Worm (Caenorhabditis elegans) whole organism, L2 larva: ENCODE data around the gene tftc-5.

Source experiments
- R02D3.7 ChIP-seq: fragments of 150-350 bp; optimal IDR thresholded peaks from 2 replicates; lab custom pipeline; 2014; ENCODE audit warnings: missing biosample characterization, missing genetic modification characterization
- ama-1 ChIP-seq: fragments of 150-350 bp; optimal IDR thresholded peaks from 2 replicates; lab custom pipeline; 2018; ENCODE audit warnings: inconsistent platforms
- lin-39 ChIP-seq: fragments of 150-350 bp; optimal IDR thresholded peaks from 2 replicates; lab custom pipeline; 2014; ENCODE audit warnings: missing biosample characterization, missing genetic modification reagents, missing genetic modification characterization
- nhr-237 ChIP-seq: fragments of 150-350 bp; optimal IDR thresholded peaks from 2 replicates; lab custom pipeline; 2014; ENCODE audit warnings: missing biosample characterization, missing genetic modification characterization
- nhr-77 ChIP-seq: fragments of 150-350 bp; optimal IDR thresholded peaks from 2 replicates; lab custom pipeline; 2014; ENCODE audit warnings: missing biosample characterization, missing genetic modification characterization
- sma-9 ChIP-seq, 2 experiments: fragments of 150-350 bp in 1 of 2; sonication (generic microtip) in 1 of 2; optimal IDR thresholded peaks; 2 replicates each; lab custom pipeline; 2014 to 2016; ENCODE audit warnings: missing genetic modification characterization in 2 of 2, mild to moderate bottlenecking in 1 of 2, missing biosample characterization in 1 of 2, missing compliant biosample characterization in 1 of 2, missing genetic modification reagents in 1 of 2, moderate library complexity in 1 of 2
- snpc-4 ChIP-seq: fragments of 150-350 bp; optimal IDR thresholded peaks from 2 replicates; lab custom pipeline; 2014; ENCODE audit warnings: missing biosample characterization, missing genetic modification characterization
- zag-1 ChIP-seq: fragments of 150-350 bp; optimal IDR thresholded peaks from 2 replicates; lab custom pipeline; 2014; ENCODE audit warnings: missing biosample characterization, missing genetic modification characterization

- TF ChIP-seq nhr-237 (tag; lab: Kevin White, UChicago) (no peak), lin-39 (tag; lab: Kevin White, UChicago) (no peak), R02D3.7 (tag; lab: Kevin White, UChicago) (no peak), ama-1 (no peak), sma-9 (GFP tag; optimal IDR thresholded peaks at IDR 0.05; lab: Kevin White, UChicago) (peak; percentile 9), sma-9 (tag; optimal IDR thresholded peaks at IDR 0.05; lab: Kevin White, UChicago) (no peak), snpc-4 (tag; lab: Kevin White, UChicago) (no peak), zag-1 (tag; lab: Kevin White, UChicago) (no peak), nhr-77 (tag; lab: Kevin White, UChicago) (no peak)
These were observed 15.4 kb downstream of the tftc-5 start for ce11 chrIII:4037332-4037731.
